Worm (Caenorhabditis elegans) whole organism, L4 larva: Measurements from ENCODE around the gene lin-9.

ENCODE experiments used
- D1046.2 ChIP-seq: fragments of 200-800 bp; sonication (Bioruptor generic); IDR thresholded peaks from 2 replicates; pipeline ENCODE4 v1.3.6; 2022; ENCODE audit warnings: missing genetic modification characterization, missing compliant biosample characterization
- F26F4.8 ChIP-seq: fragments of 200-800 bp; sonication (Bioruptor generic); conservative IDR thresholded peaks from 2 replicates; pipeline ENCODE4 v1.3.6; 2022; ENCODE audit warnings: missing genetic modification characterization, missing compliant biosample characterization
- F44E2.7 ChIP-seq: fragments of 200-800 bp; sonication (Bioruptor generic); IDR thresholded peaks from 2 replicates; pipeline ENCODE4 v2.1.2; 2022; ENCODE audit warnings: missing genetic modification characterization, missing compliant biosample characterization
- attf-4 ChIP-seq: sonication (generic microtip); optimal IDR thresholded peaks from 3 replicates; lab custom pipeline; 2017; ENCODE audit warnings: missing biosample characterization, missing genetic modification characterization
- daf-16 ChIP-seq, 3 experiments: sonication (generic microtip); optimal IDR thresholded peaks; 2 replicates each; lab custom pipeline; 2016 to 2017; ENCODE audit warnings: missing genetic modification characterization in 3 of 3, missing genetic modification reagents in 3 of 3, mild to moderate bottlenecking in 2 of 3, missing compliant biosample characterization in 2 of 3, missing biosample characterization in 1 of 3, moderate library complexity in 1 of 3
- daf-19 ChIP-seq: fragments of 200-800 bp; sonication (Bioruptor generic); conservative IDR thresholded peaks from 2 replicates; pipeline ENCODE4 v1.3.6; 2022; ENCODE audit warnings: missing genetic modification characterization, missing compliant biosample characterization
- daf-8 ChIP-seq: fragments of 200-800 bp; sonication (Bioruptor generic); IDR thresholded peaks from 2 replicates; pipeline ENCODE4 v1.3.6; 2022; ENCODE audit warnings: missing genetic modification characterization, missing compliant biosample characterization
- dmd-6 ChIP-seq: fragments of 200-800 bp; sonication (Bioruptor generic); IDR thresholded peaks from 2 replicates; pipeline ENCODE4 v1.3.6; 2022; ENCODE audit warnings: missing genetic modification reagents, missing genetic modification characterization, missing compliant biosample characterization
- dmd-8 ChIP-seq: fragments of 200-800 bp; sonication (Bioruptor generic); IDR thresholded peaks from 2 replicates; pipeline ENCODE4 v1.3.6; 2022; ENCODE audit warnings: missing genetic modification characterization, missing compliant biosample characterization
- dmd-9 ChIP-seq: fragments of 200-800 bp; sonication (Bioruptor generic); IDR thresholded peaks from 2 replicates; pipeline ENCODE4 v1.3.6; 2022; ENCODE audit warnings: missing genetic modification reagents, missing genetic modification characterization, missing compliant biosample characterization
- dpl-1 ChIP-seq: fragments of 150-350 bp; optimal IDR thresholded peaks from 2 replicates; lab custom pipeline; 2014; ENCODE audit warnings: missing biosample characterization, missing genetic modification reagents, missing genetic modification characterization
- duxl-1 ChIP-seq: sonication (generic microtip); optimal IDR thresholded peaks from 2 replicates; lab custom pipeline; 2016; ENCODE audit warnings: mild to moderate bottlenecking, missing genetic modification characterization, moderate library complexity, missing compliant biosample characterization; ENCODE audit not compliant: poor library complexity
- dve-1 ChIP-seq: sonication (generic microtip); optimal IDR thresholded peaks from 2 replicates; lab custom pipeline; 2017; ENCODE audit warnings: antibody characterized with exemption, mild to moderate bottlenecking, missing genetic modification characterization, missing compliant biosample characterization; ENCODE audit not compliant: insufficient read depth
- gei-8 ChIP-seq: fragments of 200-800 bp; sonication (Bioruptor generic); optimal IDR thresholded peaks from 2 replicates; lab custom pipeline; 2018; ENCODE audit warnings: mild to moderate bottlenecking, missing genetic modification characterization, missing compliant biosample characterization
- jun-1 ChIP-seq: fragments of 150-350 bp; optimal IDR thresholded peaks from 2 replicates; lab custom pipeline; 2014; ENCODE audit warnings: missing biosample characterization, missing genetic modification reagents, missing genetic modification characterization
- lin-1 ChIP-seq: fragments of 200-800 bp; sonication (Bioruptor generic); IDR thresholded peaks from 2 replicates; pipeline ENCODE4 v1.3.6; 2022; ENCODE audit warnings: missing genetic modification reagents, missing genetic modification characterization, missing compliant biosample characterization
- lin-13 ChIP-seq: fragments of 150-350 bp; optimal IDR thresholded peaks from 2 replicates; lab custom pipeline; 2014; ENCODE audit warnings: missing biosample characterization, missing genetic modification reagents, missing genetic modification characterization
- lin-38 ChIP-seq: fragments of 200-800 bp; sonication (Bioruptor generic); IDR thresholded peaks from 2 replicates; pipeline ENCODE4 v1.3.6; 2022; ENCODE audit warnings: missing genetic modification reagents, missing genetic modification characterization, missing compliant biosample characterization
- lin-39 ChIP-seq: fragments of 150-350 bp; optimal IDR thresholded peaks from 2 replicates; lab custom pipeline; 2014; ENCODE audit warnings: missing biosample characterization, missing genetic modification reagents, missing genetic modification characterization
- mdl-1 ChIP-seq, 2 experiments: fragments of 150-350 bp in 1 of 2; sonication (generic microtip) in 1 of 2; optimal IDR thresholded peaks; 2 replicates each; lab custom pipeline; 2014 to 2017; ENCODE audit warnings: missing biosample characterization in 2 of 2, missing genetic modification characterization in 2 of 2
- mxl-2 ChIP-seq: fragments of 200-800 bp; sonication (Bioruptor generic); conservative IDR thresholded peaks from 2 replicates; pipeline ENCODE4 v1.3.6; 2022; ENCODE audit warnings: missing genetic modification reagents, missing genetic modification characterization, missing compliant biosample characterization
- mxl-3 ChIP-seq: fragments of 200-800 bp; sonication (Bioruptor generic); optimal IDR thresholded peaks from 2 replicates; lab custom pipeline; 2018; ENCODE audit warnings: mild to moderate bottlenecking, missing genetic modification characterization, missing compliant biosample characterization
- nhr-11 ChIP-seq: fragments of 150-350 bp; optimal IDR thresholded peaks from 2 replicates; lab custom pipeline; 2014; ENCODE audit warnings: missing biosample characterization, missing genetic modification characterization
- nhr-25 ChIP-seq: sonication (generic microtip); optimal IDR thresholded peaks from 2 replicates; lab custom pipeline; 2017; ENCODE audit warnings: missing genetic modification characterization, mild to moderate bottlenecking, missing compliant biosample characterization, antibody characterized with exemption, moderate library complexity, borderline replicate concordance; ENCODE audit not compliant: insufficient read depth
- nhr-28 ChIP-seq: fragments of 150-350 bp; optimal IDR thresholded peaks from 2 replicates; lab custom pipeline; 2014; ENCODE audit warnings: missing biosample characterization, missing genetic modification characterization
- nhr-41 ChIP-seq: fragments of 200-800 bp; sonication (Bioruptor generic); IDR thresholded peaks from 2 replicates; pipeline ENCODE4 v1.3.6; 2022; ENCODE audit warnings: missing genetic modification reagents, missing genetic modification characterization, missing compliant biosample characterization
- nhr-6 ChIP-seq: fragments of 150-350 bp; optimal IDR thresholded peaks from 2 replicates; lab custom pipeline; 2014; ENCODE audit warnings: missing biosample characterization, missing genetic modification characterization
- pha-4 ChIP-seq, 2 experiments: fragments of 150-350 bp in 1 of 2; fragments of 200-800 bp in 1 of 2; sonication (Bioruptor generic) in 1 of 2; IDR thresholded peaks in 1 of 2; optimal IDR thresholded peaks in 1 of 2; 2 replicates each; pipeline versions ENCODE4 v1.3.6 to Lab custom; 2014 to 2022; ENCODE audit warnings: missing genetic modification characterization in 2 of 2, missing genetic modification reagents in 2 of 2, missing biosample characterization in 1 of 2, missing compliant biosample characterization in 1 of 2
- php-3 ChIP-seq: fragments of 200-800 bp; sonication (Bioruptor generic); IDR thresholded peaks from 2 replicates; pipeline ENCODE4 v1.3.6; 2022; ENCODE audit warnings: missing genetic modification reagents, missing genetic modification characterization, missing compliant biosample characterization
- rbr-2 ChIP-seq: sonication (generic microtip); optimal IDR thresholded peaks from 2 replicates; lab custom pipeline; 2016; ENCODE audit warnings: missing genotype, missing genetic modification characterization, missing compliant biosample characterization
- sdz-12 ChIP-seq: fragments of 200-800 bp; sonication (Bioruptor generic); optimal IDR thresholded peaks from 2 replicates; lab custom pipeline; 2018; ENCODE audit warnings: mild to moderate bottlenecking, missing genetic modification characterization, missing compliant biosample characterization
- unc-39 ChIP-seq: sonication (generic microtip); optimal IDR thresholded peaks from 2 replicates; lab custom pipeline; 2017; ENCODE audit warnings: missing biosample characterization, missing genetic modification characterization
- unc-62 ChIP-seq, 3 experiments: fragments of 150-350 bp in 1 of 3; sonication (generic microtip); optimal IDR thresholded peaks in 2 of 3; peaks in 1 of 3; 1 replicate in 1 of 3; 2 replicates in 2 of 3; lab custom pipeline; 2014 to 2017; ENCODE audit warnings: missing biosample characterization in 3 of 3, missing genetic modification characterization in 3 of 3, missing genetic modification reagents in 3 of 3, missing genotype in 1 of 3
- vab-7 ChIP-seq: fragments of 200-800 bp; sonication (Bioruptor generic); IDR thresholded peaks from 2 replicates; pipeline ENCODE4 v1.3.6; 2022; ENCODE audit warnings: missing genetic modification reagents, missing genetic modification characterization, missing compliant biosample characterization
- zfp-2 ChIP-seq: sonication (generic microtip); optimal IDR thresholded peaks from 2 replicates; lab custom pipeline; 2016; ENCODE audit warnings: mild to moderate bottlenecking, missing genetic modification characterization, missing compliant biosample characterization
- zfp-3 ChIP-seq: fragments of 200-800 bp; sonication (Bioruptor generic); conservative IDR thresholded peaks from 2 replicates; pipeline ENCODE4 v1.3.6; 2022; ENCODE audit warnings: missing genetic modification reagents, missing genetic modification characterization, missing compliant biosample characterization
- zip-2 ChIP-seq: fragments of 150-350 bp; optimal IDR thresholded peaks from 2 replicates; lab custom pipeline; 2014; ENCODE audit warnings: missing biosample characterization, missing genetic modification characterization

Gene lin-9

DNA sequence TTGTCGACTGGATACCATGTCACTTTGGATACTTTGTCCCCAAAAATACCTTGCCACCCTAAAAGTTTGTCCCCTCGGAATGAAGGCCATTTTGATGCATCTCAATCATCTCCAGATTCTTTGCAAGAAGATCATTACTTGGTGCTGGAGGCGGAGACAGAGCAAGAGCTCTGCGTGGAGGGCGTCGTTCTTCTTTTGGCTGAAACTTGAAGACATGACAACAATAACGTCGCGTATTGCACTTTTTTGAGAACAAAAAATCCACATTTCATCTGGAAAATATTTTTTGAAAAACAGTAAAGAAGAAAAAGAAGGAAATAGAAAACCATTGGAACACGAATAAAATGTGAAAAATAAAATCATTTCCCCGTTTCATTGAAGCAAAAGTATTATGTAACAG lies 5.7 kb downstream of the lin-9 start:
- TF ChIP-seq dmd-8 = 0 out of 2 replicates have a peak, but pooled peaks have one; percentile 15
- TF ChIP-seq lin-38 (GFP tag; lab: Robert Waterston, UW) = peak; percentile 29; the same call in 1 of the 2 replicates

DNA sequence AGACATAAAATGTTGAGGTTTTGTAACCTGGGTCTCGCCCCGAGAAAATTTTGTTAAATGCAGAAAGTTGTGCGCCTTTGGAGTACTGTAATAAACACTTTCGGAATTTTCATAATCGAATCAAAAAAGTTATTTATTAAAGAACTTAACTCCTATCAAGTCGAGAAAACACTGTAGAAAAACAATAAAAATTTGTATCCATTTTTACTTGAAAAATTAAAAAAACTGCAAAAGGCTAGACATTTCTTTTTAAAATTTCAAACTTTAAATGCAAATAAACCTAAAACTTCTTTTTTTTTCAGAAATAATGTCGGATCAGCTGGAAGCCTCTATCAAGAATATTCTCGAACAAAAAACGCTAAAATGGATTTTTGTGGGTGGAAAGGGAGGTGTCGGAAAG lies 9.1 kb downstream of the lin-9 start, which contains the start of gene asna-1:
Gene asna-1 (plus strand): TSS at position 301 of the 400 bp plus-strand sequence.
- no peak for TF ChIP-seq nhr-28 (tag; lab: Kevin White, UChicago)
- no peak for TF ChIP-seq gei-8 (GFP tag; lab: Kevin White, UChicago)
- no peak for TF ChIP-seq daf-16 (GFP tag; optimal IDR thresholded peaks at IDR 0.05; lab: Kevin White, UChicago)
- no peak for TF ChIP-seq daf-16 (tag; optimal IDR thresholded peaks at IDR 0.05; lab: Kevin White, UChicago)
- TF ChIP-seq dmd-6 (GFP tag; lab: Robert Waterston, UW) = no peak
- TF ChIP-seq F26F4.8 = no peak
- no peak for TF ChIP-seq php-3
- no peak for TF ChIP-seq dpl-1 (GFP tag; lab: Kevin White, UChicago)
- TF ChIP-seq mxl-2 (GFP tag; lab: Robert Waterston, UW) = no peak
- TF ChIP-seq unc-62 (GFP tag; optimal IDR thresholded peaks at IDR 0.05 in 1 of 2; lab: Kevin White, UChicago) = no peak
- TF ChIP-seq unc-62 (tag; optimal IDR thresholded peaks at IDR 0.05; lab: Kevin White, UChicago) = no peak
- TF ChIP-seq sdz-12 = no peak
- TF ChIP-seq nhr-6 = no peak
- no peak for TF ChIP-seq nhr-41 (GFP tag; lab: Robert Waterston, UW)
- TF ChIP-seq lin-13 (GFP tag; lab: Kevin White, UChicago) = no peak
- no peak for TF ChIP-seq daf-8
- no peak for TF ChIP-seq zfp-2 (tag; lab: Kevin White, UChicago)
- TF ChIP-seq zfp-3 (GFP tag; lab: Robert Waterston, UW) = no peak
- TF ChIP-seq pha-4 (GFP tag; IDR thresholded peaks at IDR 0.05; lab: Robert Waterston, UW) = no peak
- TF ChIP-seq pha-4 (tag; optimal IDR thresholded peaks at IDR 0.05; lab: Kevin White, UChicago) = no peak
- TF ChIP-seq F44E2.7 (GFP tag; lab: Robert Waterston, UW) = no peak
- TF ChIP-seq mdl-1 (tag; optimal IDR thresholded peaks at IDR 0.05; lab: Kevin White, UChicago) = no peak

DNA sequence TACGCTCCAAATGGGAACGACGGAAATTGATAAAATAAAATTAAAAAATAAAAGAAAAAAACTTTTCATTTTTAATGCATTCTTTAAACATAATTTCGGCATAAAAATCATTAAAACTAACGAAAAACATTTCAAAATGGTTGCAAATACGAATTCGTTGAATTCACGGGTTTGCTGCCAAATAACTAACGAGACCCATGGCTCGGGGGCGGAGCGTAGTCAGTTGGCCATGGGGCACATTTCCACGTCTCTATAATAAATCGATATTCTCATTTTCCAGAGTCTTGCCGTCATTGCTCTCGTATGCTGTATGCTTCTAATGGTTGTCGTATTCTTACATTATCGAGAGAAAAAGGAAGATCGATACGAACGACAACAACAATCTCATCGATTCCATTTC lies 10.5 kb downstream of the lin-9 start, which contains the start of gene ZK637.4:
Gene ZK637.4 (plus strand): TSS at position 301 of the 400 bp plus-strand sequence.
- no peak for TF ChIP-seq zip-2 (tag; lab: Kevin White, UChicago)
- no peak for TF ChIP-seq zfp-2 (tag; lab: Kevin White, UChicago)
- no peak for TF ChIP-seq unc-39 (tag; lab: Kevin White, UChicago)
- TF ChIP-seq lin-39 (tag; lab: Kevin White, UChicago) = no peak
- TF ChIP-seq lin-1 (GFP tag; lab: Robert Waterston, UW) = no peak
- TF ChIP-seq dmd-9 (GFP tag; lab: Robert Waterston, UW) = no peak
- no peak for TF ChIP-seq gei-8 (GFP tag; lab: Kevin White, UChicago)
- TF ChIP-seq vab-7 = no peak
- TF ChIP-seq daf-19 = no peak
- TF ChIP-seq D1046.2 = no peak
- TF ChIP-seq jun-1 (tag; lab: Kevin White, UChicago) = no peak

DNA sequence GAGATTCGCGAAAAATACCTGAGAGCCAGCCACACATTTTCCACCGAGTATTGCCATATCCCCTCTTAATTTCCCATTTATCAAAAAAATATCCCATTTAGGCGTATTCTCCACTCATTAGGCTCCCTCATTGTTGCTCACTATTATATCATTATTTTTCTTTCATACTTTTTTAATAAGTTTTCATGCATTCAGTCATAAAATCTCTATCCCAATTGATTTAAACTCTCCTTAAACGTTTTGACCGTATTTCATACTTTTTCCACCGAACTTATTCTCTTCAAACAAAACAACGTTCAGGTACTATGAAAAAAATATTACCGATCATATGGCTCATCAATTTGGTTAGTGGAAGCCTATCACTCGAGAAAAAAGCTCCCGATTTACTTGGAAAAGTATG lies 14.0 kb downstream of the lin-9 start, which contains the start of gene lnkn-1:
Gene lnkn-1 (plus strand): TSS at position 301 of the 400 bp plus-strand sequence.
- no peak for TF ChIP-seq duxl-1 (tag; lab: Kevin White, UChicago)
- no peak for TF ChIP-seq nhr-11
- TF ChIP-seq jun-1 (tag; lab: Kevin White, UChicago) = no peak
- no peak for TF ChIP-seq daf-19
- TF ChIP-seq attf-4 = no peak
- TF ChIP-seq dve-1 (tag; lab: Kevin White, UChicago) = no peak
- TF ChIP-seq nhr-6 = no peak
- TF ChIP-seq zip-2 (tag; lab: Kevin White, UChicago) = no peak
- TF ChIP-seq nhr-25 (tag; lab: Kevin White, UChicago) = no peak
- TF ChIP-seq mxl-3 = no peak
- no peak for TF ChIP-seq rbr-2 (tag; lab: Kevin White, UChicago)
- TF ChIP-seq lin-13 (GFP tag; lab: Kevin White, UChicago) = no peak
- no peak for TF ChIP-seq dmd-6 (GFP tag; lab: Robert Waterston, UW)
